Fruit fly (Drosophila melanogaster) whole organism, embryonic: Measurements from ENCODE around the gene Plap.

Source experiments
- CG12391 ChIP-seq: fragments of 200-800 bp; sonication (Bioruptor generic); optimal IDR thresholded peaks from 3 replicates; lab custom pipeline; 2018; ENCODE audit warnings: missing biosample characterization, mild to moderate bottlenecking, missing genetic modification characterization, moderate library complexity
- CG12744 ChIP-seq: fragments of 200-800 bp; sonication (Bioruptor generic); optimal IDR thresholded peaks from 2 replicates; lab custom pipeline; 2016; ENCODE audit warnings: missing biosample characterization, missing genetic modification characterization
- CG14014 ChIP-seq: fragments of 200-800 bp; sonication (Bioruptor generic); IDR thresholded peaks from 2 replicates; pipeline ENCODE4 v1.3.6; 2022; ENCODE audit warnings: missing biosample characterization, missing genetic modification characterization
- CG15514 ChIP-seq: fragments of 200-800 bp; sonication (Bioruptor generic); optimal IDR thresholded peaks from 3 replicates; lab custom pipeline; 2017; ENCODE audit warnings: missing biosample characterization, missing genetic modification characterization, mild to moderate bottlenecking, moderate library complexity, missing genetic modification reagents
- CG1603 ChIP-seq: fragments of 200-800 bp; sonication (Bioruptor generic); optimal IDR thresholded peaks from 2 replicates; lab custom pipeline; 2019; ENCODE audit warnings: missing biosample characterization, mild to moderate bottlenecking, missing genetic modification characterization, moderate library complexity
- CG17186 ChIP-seq: fragments of 200-800 bp; sonication (Bioruptor generic); optimal IDR thresholded peaks from 3 replicates; lab custom pipeline; 2017; ENCODE audit warnings: missing biosample characterization, missing genetic modification reagents, missing genetic modification characterization
- CG17829 ChIP-seq: fragments of 200-800 bp; optimal IDR thresholded peaks from 2 replicates; lab custom pipeline; 2019; ENCODE audit warnings: missing biosample characterization, mild to moderate bottlenecking, missing genetic modification characterization, moderate library complexity
- CG32767 ChIP-seq: fragments of 200-800 bp; sonication (Bioruptor generic); IDR thresholded peaks from 2 replicates; pipeline ENCODE4 v1.3.6; 2022; ENCODE audit warnings: missing biosample characterization, missing genetic modification characterization
- CG34422 ChIP-seq: fragments of 200-800 bp; sonication (Bioruptor generic); IDR thresholded peaks from 3 replicates; pipeline ENCODE4 v1.3.6; 2022; ENCODE audit warnings: missing biosample characterization, missing genetic modification characterization
- CG4328 ChIP-seq: fragments of 200-800 bp; sonication (Bioruptor generic); optimal IDR thresholded peaks from 3 replicates; lab custom pipeline; 2017; ENCODE audit warnings: missing biosample characterization, missing genetic modification reagents, missing genetic modification characterization
- CG4854 ChIP-seq: fragments of 200-800 bp; sonication (Bioruptor generic); optimal IDR thresholded peaks from 2 replicates; lab custom pipeline; 2016; ENCODE audit warnings: missing biosample characterization, missing genetic modification characterization, inconsistent platforms
- CG6791 ChIP-seq: fragments of 200-800 bp; sonication (Bioruptor generic); IDR thresholded peaks from 3 replicates; pipeline ENCODE4 v1.3.6; 2022; ENCODE audit warnings: missing biosample characterization, missing genetic modification characterization; ENCODE audit not compliant: partially characterized antibody
- Dll ChIP-seq: fragments of 200-800 bp; sonication (Bioruptor generic); IDR thresholded peaks from 4 replicates; pipeline ENCODE4 v1.3.6; 2022; ENCODE audit warnings: missing biosample characterization, missing genetic modification characterization; ENCODE audit not compliant: partially characterized antibody
- Doc3 ChIP-seq: fragments of 200-800 bp; sonication (Bioruptor generic); IDR thresholded peaks from 3 replicates; pipeline ENCODE4 v1.3.6; 2022; ENCODE audit warnings: missing biosample characterization, missing genetic modification characterization; ENCODE audit not compliant: partially characterized antibody
- Dp ChIP-seq: fragments of 200-800 bp; sonication (Bioruptor generic); optimal IDR thresholded peaks from 2 replicates; lab custom pipeline; 2018; ENCODE audit warnings: missing biosample characterization, mild to moderate bottlenecking, missing genetic modification characterization, moderate library complexity
- Gsc ChIP-seq: fragments of 200-800 bp; sonication (Bioruptor generic); IDR thresholded peaks from 2 replicates; pipeline ENCODE4 v1.3.6; 2022; ENCODE audit warnings: missing biosample characterization, missing genetic modification characterization
- Gug ChIP-seq: fragments of 200-800 bp; sonication (Bioruptor generic); IDR thresholded peaks from 4 replicates; pipeline ENCODE4 v1.3.6; 2022; ENCODE audit warnings: missing biosample characterization, missing genetic modification characterization
- HLH4C ChIP-seq: fragments of 200-800 bp; sonication (Bioruptor generic); IDR thresholded peaks from 3 replicates; pipeline ENCODE4 v1.3.6; 2022; ENCODE audit warnings: missing biosample characterization, missing genetic modification characterization; ENCODE audit not compliant: partially characterized antibody
- Hey ChIP-seq: fragments of 200-800 bp; sonication (Bioruptor generic); optimal IDR thresholded peaks from 3 replicates; lab custom pipeline; 2018; ENCODE audit warnings: missing biosample characterization, mild to moderate bottlenecking, missing genetic modification characterization
- HmgZ ChIP-seq: fragments of 200-800 bp; sonication (Bioruptor generic); optimal IDR thresholded peaks from 2 replicates; lab custom pipeline; 2018; ENCODE audit warnings: missing biosample characterization, mild to moderate bottlenecking, missing genetic modification characterization
- MESR4 ChIP-seq: fragments of 200-800 bp; sonication (Bioruptor generic); optimal IDR thresholded peaks from 2 replicates; lab custom pipeline; 2018; ENCODE audit warnings: missing biosample characterization, mild to moderate bottlenecking, missing genetic modification characterization, moderate library complexity
- Med ChIP-seq: fragments of 200-800 bp; sonication (Bioruptor generic); peaks from one replicate; lab custom pipeline; 2016; ENCODE audit warnings: missing biosample characterization, missing genetic modification characterization, mild to moderate bottlenecking, inconsistent platforms, moderate library complexity
- Nf-YA ChIP-seq: fragments of 200-800 bp; sonication (Bioruptor generic); IDR thresholded peaks from 2 replicates; pipeline ENCODE4 v1.3.6; 2022; ENCODE audit warnings: missing biosample characterization, missing genetic modification characterization
- Oaz ChIP-seq: fragments of 200-800 bp; sonication (Bioruptor generic); IDR thresholded peaks from 2 replicates; pipeline ENCODE4 v1.3.6; 2022; ENCODE audit warnings: missing biosample characterization, missing genetic modification characterization
- Sry-δ ChIP-seq: fragments of 200-800 bp; sonication (Bioruptor generic); optimal IDR thresholded peaks from 2 replicates; lab custom pipeline; 2016; ENCODE audit warnings: missing biosample characterization, missing genetic modification characterization
- amos ChIP-seq: fragments of 200-800 bp; sonication (Bioruptor generic); IDR thresholded peaks from 2 replicates; pipeline ENCODE4 v1.3.6; 2022; ENCODE audit warnings: missing biosample characterization, missing genetic modification characterization; ENCODE audit not compliant: partially characterized antibody
- bbx ChIP-seq: fragments of 200-800 bp; sonication (Bioruptor generic); IDR thresholded peaks from 2 replicates; pipeline ENCODE4 v1.3.6; 2022; ENCODE audit warnings: missing biosample characterization, missing genetic modification characterization; ENCODE audit not compliant: partially characterized antibody
- bsh ChIP-seq, 2 experiments: fragments of 200-800 bp; sonication (Bioruptor generic); optimal IDR thresholded peaks; 2 replicates each; lab custom pipeline; 2017 to 2018; ENCODE audit warnings: mild to moderate bottlenecking in 2 of 2, missing biosample characterization in 2 of 2, missing genetic modification characterization in 2 of 2, moderate library complexity in 1 of 2
- cad ChIP-seq: fragments of >200 bp; optimal IDR thresholded peaks from 2 replicates; lab custom pipeline; 2017; ENCODE audit warnings: missing biosample characterization, missing genetic modification characterization
- chif ChIP-seq, 2 experiments: fragments of 200-800 bp; sonication (Bioruptor generic); optimal IDR thresholded peaks; 3 replicates each; lab custom pipeline; 2016; ENCODE audit warnings: missing biosample characterization in 2 of 2, missing genetic modification characterization in 2 of 2
- chinmo ChIP-seq: fragments of 200-800 bp; sonication (Bioruptor generic); IDR thresholded peaks from 4 replicates; pipeline ENCODE4 v1.3.6; 2022; ENCODE audit warnings: missing biosample characterization, missing genetic modification characterization; ENCODE audit not compliant: partially characterized antibody
- disco-r ChIP-seq: fragments of 200-800 bp; sonication (Bioruptor generic); optimal IDR thresholded peaks from 2 replicates; lab custom pipeline; 2016; ENCODE audit warnings: missing biosample characterization, missing genetic modification characterization
- ems ChIP-seq: fragments of 200-800 bp; sonication (Bioruptor generic); optimal IDR thresholded peaks from 3 replicates; lab custom pipeline; 2016; ENCODE audit warnings: missing biosample characterization, missing genetic modification characterization
- gcm ChIP-seq: fragments of 200-800 bp; sonication (Bioruptor generic); optimal IDR thresholded peaks from 2 replicates; lab custom pipeline; 2019; ENCODE audit warnings: missing biosample characterization, mild to moderate bottlenecking, missing genetic modification characterization, moderate library complexity
- gfzf ChIP-seq: fragments of 200-800 bp; sonication (Bioruptor generic); optimal IDR thresholded peaks from 2 replicates; lab custom pipeline; 2016; ENCODE audit warnings: missing biosample characterization, mild to moderate bottlenecking, missing genetic modification characterization, moderate library complexity
- hb ChIP-seq: fragments of 200-800 bp; sonication (Bioruptor generic); IDR thresholded peaks from 3 replicates; pipeline ENCODE4 v1.3.6; 2022; ENCODE audit warnings: missing biosample characterization, missing genetic modification characterization; ENCODE audit not compliant: partially characterized antibody
- inv ChIP-seq: fragments of 200-800 bp; sonication (Bioruptor generic); IDR thresholded peaks from 2 replicates; pipeline ENCODE4 v1.3.6; 2022; ENCODE audit warnings: missing biosample characterization, missing genetic modification characterization; ENCODE audit not compliant: partially characterized antibody
- knrl ChIP-seq: fragments of 200-800 bp; sonication (Bioruptor generic); IDR thresholded peaks from 3 replicates; pipeline ENCODE4 v1.3.6; 2022; ENCODE audit warnings: missing biosample characterization, missing genetic modification characterization; ENCODE audit not compliant: partially characterized antibody
- lov ChIP-seq, 2 experiments: fragments of 200-800 bp in 1 of 2; fragments of >200 bp in 1 of 2; sonication (Bioruptor generic) in 1 of 2; IDR thresholded peaks in 1 of 2; optimal IDR thresholded peaks in 1 of 2; 2 replicates in 1 of 2; 3 replicates in 1 of 2; pipeline versions ENCODE4 v1.3.6 to Lab custom; 2017 to 2022; ENCODE audit warnings: missing biosample characterization in 1 of 2, missing genetic modification characterization in 1 of 2
- otp ChIP-seq: fragments of 200-800 bp; sonication (Bioruptor generic); IDR thresholded peaks from 3 replicates; pipeline ENCODE4, ENCODE4 v1.3.6; 2022; ENCODE audit warnings: missing biosample characterization, missing genetic modification characterization
- sens-2 ChIP-seq: fragments of 200-800 bp; sonication (Bioruptor generic); IDR thresholded peaks from 2 replicates; pipeline ENCODE4 v1.3.6; 2022; ENCODE audit warnings: missing biosample characterization, missing genetic modification characterization
- sna ChIP-seq: fragments of 200-800 bp; sonication (Bioruptor generic); IDR thresholded peaks from 2 replicates; pipeline ENCODE4 v1.3.6; 2022; ENCODE audit warnings: missing biosample characterization, missing genetic modification characterization; ENCODE audit not compliant: partially characterized antibody
- stwl ChIP-seq: fragments of 200-800 bp; sonication (Bioruptor generic); optimal IDR thresholded peaks from 3 replicates; lab custom pipeline; 2018; ENCODE audit warnings: missing biosample characterization, mild to moderate bottlenecking, missing genetic modification characterization, moderate library complexity
- tap ChIP-seq: fragments of 200-800 bp; optimal IDR thresholded peaks from 3 replicates; lab custom pipeline; 2019; ENCODE audit warnings: missing biosample characterization, mild to moderate bottlenecking, missing genetic modification characterization, moderate library complexity
- trh ChIP-seq: fragments of 200-800 bp; sonication (Bioruptor generic); optimal IDR thresholded peaks from 2 replicates; lab custom pipeline; 2016; ENCODE audit warnings: missing biosample characterization, missing genetic modification characterization
- zen2 ChIP-seq: fragments of 200-800 bp; sonication (Bioruptor generic); IDR thresholded peaks from 3 replicates; pipeline ENCODE4 v1.3.6; 2022; ENCODE audit warnings: missing biosample characterization, missing genetic modification characterization; ENCODE audit not compliant: partially characterized antibody
- zfh1 ChIP-seq: fragments of 200-800 bp; sonication (Bioruptor generic); IDR thresholded peaks from 3 replicates; pipeline ENCODE4 v1.3.6; 2022; ENCODE audit warnings: missing biosample characterization, missing genetic modification characterization

Gene Plap

dm6 chr2L:1183799-1184198 lies 13.6 kb upstream of the Plap start, which contains the start of the genes CG5126 and Tgt (continued):
- peak; percentile 67; the same call in 1 of the 2 replicates for TF ChIP-seq amos (GFP tag; lab: Robert Waterston, UW)
- peak; percentile 69; the same call in 1 of the 3 replicates for TF ChIP-seq hb (GFP tag; lab: Robert Waterston, UW)
- TF ChIP-seq Nf-YA (GFP tag; lab: Robert Waterston, UW): no peak
- no peak for TF ChIP-seq gcm (GFP tag; lab: Kevin White, UChicago)
- TF ChIP-seq CG34422: peak; percentile 65; the same call in 1 of the 3 replicates
- TF ChIP-seq CG15514 (GFP tag; lab: Kevin White, UChicago): peak; percentile 79
- peak; percentile 60 for TF ChIP-seq Med (GFP tag; lab: Kevin White, UChicago)
- TF ChIP-seq Dp (GFP tag; lab: Kevin White, UChicago): peak; percentile 66
- peak; percentile 87; the same call in 2 of the 4 replicates for TF ChIP-seq chinmo (GFP tag; lab: Robert Waterston, UW)
- peak; percentile 55 for TF ChIP-seq MESR4 (GFP tag; lab: Kevin White, UChicago)
- TF ChIP-seq Gug (GFP tag; lab: Robert Waterston, UW): no peak
- TF ChIP-seq HmgZ (tag; lab: Kevin White, UChicago): peak; percentile 26
- TF ChIP-seq stwl (tag; lab: Kevin White, UChicago): peak; percentile 31
- TF ChIP-seq CG6791 (GFP tag; lab: Robert Waterston, UW): peak; percentile 56; the same call in 1 of the 3 replicates
- peak; percentile 55; the same call in 1 of the 2 replicates for TF ChIP-seq bbx
- peak; percentile 43; the same call in 2 of the 3 replicates for TF ChIP-seq knrl (GFP tag; lab: Robert Waterston, UW)
- no peak for TF ChIP-seq bsh (GFP tag; optimal IDR thresholded peaks at IDR 0.05; lab: Kevin White, UChicago)
- peak; percentile 68; the same call in 2 of the 4 replicates for TF ChIP-seq Dll
- TF ChIP-seq otp (GFP tag; lab: Robert Waterston, UW): no peak
- TF ChIP-seq HLH4C (GFP tag; lab: Robert Waterston, UW): peak; percentile 37; the same call in 1 of the 3 replicates
- peak; percentile 45 for TF ChIP-seq inv (GFP tag; lab: Robert Waterston, UW)
- TF ChIP-seq Doc3 (GFP tag; lab: Robert Waterston, UW): 0 out of 3 replicates have a peak, but pooled peaks have one; percentile 36
- TF ChIP-seq CG17186 (GFP tag; lab: Kevin White, UChicago): peak; percentile 45
- TF ChIP-seq disco-r (GFP tag; lab: Kevin White, UChicago): no peak
- no peak for TF ChIP-seq CG4328 (GFP tag; lab: Kevin White, UChicago)
- no peak for TF ChIP-seq chif (GFP tag; optimal IDR thresholded peaks at IDR 0.05; lab: Kevin White, UChicago)
- TF ChIP-seq zen2: 0 out of 3 replicates have a peak, but pooled peaks have one; percentile 20
- no peak for TF ChIP-seq CG14014 (GFP tag; lab: Robert Waterston, UW)
- no peak for TF ChIP-seq CG32767 (GFP tag; lab: Robert Waterston, UW)
- peak; percentile 24 for TF ChIP-seq Hey (tag; lab: Kevin White, UChicago)
- TF ChIP-seq Sry-δ (GFP tag; lab: Kevin White, UChicago): peak; percentile 54
- peak; percentile 44; the same call in 1 of the 2 replicates for TF ChIP-seq sna
- no peak for TF ChIP-seq sens-2
- 0 out of 2 replicates have a peak, but pooled peaks have one; percentile 18 for TF ChIP-seq Oaz

dm6 chr2L:1177522-1177921 lies 7.4 kb upstream of the Plap start, which contains the start of gene CG4896:
TSS of gene CG4896 (plus strand) at chr2L:1177690.
- no peak for TF ChIP-seq lov (optimal IDR thresholded peaks at IDR 0.05; lab: Kevin White, UChicago)
- no peak for TF ChIP-seq lov (GFP tag; IDR thresholded peaks at IDR 0.05; lab: Robert Waterston, UW)
- no peak for TF ChIP-seq zfh1 (GFP tag; lab: Robert Waterston, UW)
- TF ChIP-seq CG17829 (tag; lab: Kevin White, UChicago): no peak
- TF ChIP-seq ems (GFP tag; lab: Kevin White, UChicago): peak; percentile 28
- no peak for TF ChIP-seq CG1603 (tag; lab: Kevin White, UChicago)
- no peak for TF ChIP-seq trh (GFP tag; lab: Kevin White, UChicago)
- TF ChIP-seq CG12391 (tag; lab: Kevin White, UChicago): no peak
- no peak for TF ChIP-seq CG12744 (GFP tag; lab: Kevin White, UChicago)
- TF ChIP-seq gfzf: peak; percentile 40
- peak; percentile 40; the same call in 1 of the 3 replicates for TF ChIP-seq Doc3 (GFP tag; lab: Robert Waterston, UW)
- TF ChIP-seq Gsc (GFP tag; lab: Robert Waterston, UW): no peak
- peak; percentile 29; the same call in 1 of the 3 replicates for TF ChIP-seq zen2
- TF ChIP-seq CG4854 (GFP tag; lab: Kevin White, UChicago): no peak
- no peak for TF ChIP-seq tap (tag; lab: Kevin White, UChicago)
- TF ChIP-seq stwl (tag; lab: Kevin White, UChicago): peak; percentile 82
- no peak for TF ChIP-seq cad (GFP tag; lab: Kevin White, UChicago)
- peak; percentile 61 for TF ChIP-seq CG15514 (GFP tag; lab: Kevin White, UChicago)
